Worm (Caenorhabditis elegans) whole organism, early embryonic: ENCODE data around the gene col-131.

Source experiments
- B0310.2 ChIP-seq: sonication (generic microtip); optimal IDR thresholded peaks from 2 replicates; lab custom pipeline; 2016; ENCODE audit warnings: mild to moderate bottlenecking, missing genetic modification characterization, missing compliant biosample characterization
- F13C5.2 ChIP-seq: sonication (generic microtip); optimal IDR thresholded peaks from 2 replicates; lab custom pipeline; 2017; ENCODE audit warnings: mild to moderate bottlenecking, missing genetic modification characterization, inconsistent platforms, missing compliant biosample characterization
- aly-1 ChIP-seq: sonication (generic microtip); optimal IDR thresholded peaks from 2 replicates; lab custom pipeline; 2016; ENCODE audit warnings: missing genetic modification characterization, missing compliant biosample characterization
- ama-1 ChIP-seq: fragments of 150-350 bp; optimal IDR thresholded peaks from 2 replicates; lab custom pipeline; 2014
- ceh-13 ChIP-seq: fragments of 200-800 bp; sonication (Bioruptor generic); optimal IDR thresholded peaks from 2 replicates; lab custom pipeline; 2018; ENCODE audit warnings: mild to moderate bottlenecking, missing genetic modification characterization, missing compliant biosample characterization
- ceh-36 ChIP-seq: sonication (generic microtip); optimal IDR thresholded peaks from 2 replicates; lab custom pipeline; 2016; ENCODE audit warnings: missing genetic modification characterization, inconsistent platforms, missing compliant biosample characterization
- ets-7 ChIP-seq: sonication (generic microtip); optimal IDR thresholded peaks from 2 replicates; lab custom pipeline; 2016; ENCODE audit warnings: missing genotype, missing genetic modification characterization, missing compliant biosample characterization
- flt-1 ChIP-seq: fragments of 200-800 bp; sonication (Bioruptor generic); IDR thresholded peaks from 2 replicates; pipeline ENCODE4 v1.3.6; 2022; ENCODE audit warnings: missing genetic modification characterization, missing compliant biosample characterization
- hmbx-1 ChIP-seq: sonication (generic microtip); optimal IDR thresholded peaks from 2 replicates; lab custom pipeline; 2016; ENCODE audit warnings: mild to moderate bottlenecking, missing genetic modification characterization, missing compliant biosample characterization
- hmg-4 ChIP-seq: fragments of 200-800 bp; sonication (Bioruptor generic); optimal IDR thresholded peaks from 2 replicates; lab custom pipeline; 2018; ENCODE audit warnings: mild to moderate bottlenecking, missing genetic modification characterization, missing compliant biosample characterization
- hnd-1 ChIP-seq: sonication (generic microtip); optimal IDR thresholded peaks from 2 replicates; lab custom pipeline; 2016; ENCODE audit warnings: missing genetic modification characterization, missing compliant biosample characterization
- pes-1 ChIP-seq: fragments of 200-800 bp; sonication (Bioruptor generic); IDR thresholded peaks from 2 replicates; pipeline ENCODE4 v1.3.6; 2022; ENCODE audit warnings: missing genetic modification reagents, missing genetic modification characterization, missing compliant biosample characterization
- scrt-1 ChIP-seq: fragments of 200-800 bp; sonication (Bioruptor generic); IDR thresholded peaks from 2 replicates; pipeline ENCODE4 v1.3.6; 2022; ENCODE audit warnings: missing genetic modification characterization, missing compliant biosample characterization
- sea-1 ChIP-seq: fragments of 200-800 bp; sonication (Bioruptor generic); conservative IDR thresholded peaks from 2 replicates; pipeline ENCODE4 v1.3.6; 2022; ENCODE audit warnings: missing genetic modification characterization, missing compliant biosample characterization
- tbx-11 ChIP-seq: fragments of 200-800 bp; sonication (Bioruptor generic); IDR thresholded peaks from 2 replicates; pipeline ENCODE4 v1.3.6; 2022; ENCODE audit warnings: missing genetic modification characterization, missing compliant biosample characterization
- tbx-37 ChIP-seq: fragments of 200-800 bp; sonication (Bioruptor generic); conservative IDR thresholded peaks from 2 replicates; pipeline ENCODE4 v1.3.6; 2022; ENCODE audit warnings: missing genetic modification reagents, missing genetic modification characterization, missing compliant biosample characterization
- tra-4 ChIP-seq: sonication (generic microtip); optimal IDR thresholded peaks from 2 replicates; lab custom pipeline; 2017; ENCODE audit warnings: missing genetic modification characterization, missing compliant biosample characterization

Gene col-131

DNA sequence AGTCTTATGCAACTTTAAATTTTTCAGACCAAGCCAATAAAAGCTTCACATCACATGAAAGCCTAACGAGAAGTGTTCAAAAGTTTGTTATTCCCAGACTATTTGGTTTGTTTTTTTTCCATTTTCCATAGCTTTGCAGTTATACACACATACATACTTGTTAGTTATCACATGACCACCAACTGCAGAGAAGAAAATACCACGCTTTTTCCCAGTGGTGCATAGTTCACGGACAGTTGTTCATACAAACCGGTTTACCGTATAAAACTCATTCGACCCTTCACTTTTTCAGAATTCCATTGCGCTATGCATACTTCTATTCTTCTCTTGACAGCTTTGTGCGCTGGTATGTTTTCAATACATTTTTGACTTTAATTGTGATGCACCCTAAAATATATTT is 3.4 kb downstream of the col-131 start, which contains the start of gene scl-5:
TSS of gene scl-5 (plus strand) at position 301 of the 400 bp plus-strand sequence.
- TF ChIP-seq hnd-1 (tag; lab: Kevin White, UChicago) (no peak), tbx-11 (GFP tag; lab: Robert Waterston, UW) (no peak), pes-1 (GFP tag; lab: Robert Waterston, UW) (no peak), hmg-4 (GFP tag; lab: Kevin White, UChicago) (no peak), F13C5.2 (tag; lab: Kevin White, UChicago) (no peak)

DNA sequence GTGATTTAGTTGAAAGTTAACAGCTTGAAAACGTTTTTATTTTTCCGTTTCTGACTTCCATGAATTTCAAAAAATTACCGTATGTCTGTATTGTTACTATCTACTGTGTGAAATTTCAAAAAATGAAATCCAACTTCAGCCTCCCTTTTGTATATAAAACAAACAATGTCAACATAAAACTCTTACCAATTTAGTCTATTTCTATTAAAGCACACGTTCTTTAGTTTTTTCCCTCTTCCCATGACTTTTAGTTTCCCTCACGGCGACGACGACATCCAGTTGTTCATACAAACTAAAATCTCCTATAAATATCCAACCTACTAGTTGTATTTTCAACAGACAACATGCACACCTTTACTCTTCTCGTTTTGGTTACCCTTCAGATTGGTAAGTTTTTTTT is 7.8 kb downstream of the col-131 start, which contains the start of gene scl-3:
TSS of gene scl-3 (plus strand) at position 301 of the 400 bp plus-strand sequence.
- TF ChIP-seq ets-7 (tag; lab: Kevin White, UChicago) (no peak), F13C5.2 (tag; lab: Kevin White, UChicago) (no peak), sea-1 (no peak), tbx-11 (GFP tag; lab: Robert Waterston, UW) (no peak), hmg-4 (GFP tag; lab: Kevin White, UChicago) (no peak), pes-1 (GFP tag; lab: Robert Waterston, UW) (no peak), B0310.2 (tag; lab: Kevin White, UChicago) (no peak)

DNA sequence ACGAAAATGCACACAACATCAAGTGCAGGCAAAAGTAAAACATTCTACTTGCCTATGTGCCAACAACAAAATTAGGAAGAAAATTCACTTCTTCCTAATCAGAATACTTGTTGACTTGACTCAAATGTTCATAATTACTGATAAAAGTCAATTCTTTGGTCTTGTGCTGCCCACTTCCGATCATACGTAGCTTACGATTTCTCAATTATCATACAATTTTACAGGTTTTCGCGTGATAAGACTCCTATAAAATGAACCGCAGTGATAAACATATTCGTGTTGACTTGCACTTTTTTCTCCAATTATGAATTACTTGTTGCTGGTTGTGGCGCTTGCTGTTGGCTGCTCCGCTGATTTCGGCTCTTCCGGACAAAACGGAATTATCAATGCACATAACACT is 9.7 kb downstream of the col-131 start, which contains the start of gene scl-2:
TSS of gene scl-2 (plus strand) at position 293 of the 400 bp plus-strand sequence.
- TF ChIP-seq tbx-11 (GFP tag; lab: Robert Waterston, UW), result no peak
- no peak for TF ChIP-seq hmg-4 (GFP tag; lab: Kevin White, UChicago)
- TF ChIP-seq ceh-36 (tag; lab: Kevin White, UChicago), result no peak
- TF ChIP-seq sea-1, result no peak
- no peak for TF ChIP-seq tbx-37 (GFP tag; lab: Robert Waterston, UW)
- TF ChIP-seq ceh-13 (GFP tag; lab: Kevin White, UChicago), result no peak
- no peak for TF ChIP-seq pes-1 (GFP tag; lab: Robert Waterston, UW)
- no peak for TF ChIP-seq scrt-1 (GFP tag; lab: Robert Waterston, UW)
- no peak for TF ChIP-seq hmbx-1
- TF ChIP-seq ets-7 (tag; lab: Kevin White, UChicago), result no peak
- no peak for TF ChIP-seq ama-1 (lab: Kevin White, UChicago)
- TF ChIP-seq F13C5.2 (tag; lab: Kevin White, UChicago), result no peak
- no peak for TF ChIP-seq flt-1 (GFP tag; lab: Robert Waterston, UW)
- TF ChIP-seq aly-1 (tag; lab: Kevin White, UChicago), result no peak
- TF ChIP-seq hnd-1 (tag; lab: Kevin White, UChicago), result no peak
- no peak for TF ChIP-seq tra-4 (tag; lab: Kevin White, UChicago)
- TF ChIP-seq B0310.2 (tag; lab: Kevin White, UChicago), result no peak

DNA sequence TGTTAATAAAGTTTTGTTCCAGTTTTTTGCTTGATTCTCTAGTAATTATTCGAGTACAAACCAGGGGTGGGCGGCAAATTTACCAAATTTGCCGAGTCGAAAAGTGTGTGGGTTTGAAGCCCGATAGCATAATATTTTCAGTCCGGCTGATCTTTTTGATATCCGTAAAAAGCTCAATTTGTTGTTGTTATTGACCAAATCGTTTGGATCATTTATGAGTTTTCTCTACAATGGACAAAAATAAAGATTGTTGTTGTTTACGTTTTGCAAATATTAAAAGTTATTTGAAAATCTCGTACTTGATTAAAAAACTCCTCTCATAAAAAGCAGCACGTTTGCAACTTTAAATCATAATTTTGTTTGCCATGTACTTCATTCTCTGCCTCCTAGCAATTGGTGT is 11.1 kb downstream of the col-131 start, which contains the start of gene scl-1:
TSS of gene scl-1 (plus strand) at position 301 of the 400 bp plus-strand sequence.
- TF ChIP-seq pes-1 (GFP tag; lab: Robert Waterston, UW) (no peak), hnd-1 (tag; lab: Kevin White, UChicago) (no peak), ets-7 (tag; lab: Kevin White, UChicago) (no peak), aly-1 (tag; lab: Kevin White, UChicago) (no peak), ama-1 (lab: Kevin White, UChicago) (no peak), tbx-11 (GFP tag; lab: Robert Waterston, UW) (no peak), B0310.2 (tag; lab: Kevin White, UChicago) (no peak), hmg-4 (GFP tag; lab: Kevin White, UChicago) (no peak), tbx-37 (GFP tag; lab: Robert Waterston, UW) (no peak), ceh-13 (GFP tag; lab: Kevin White, UChicago) (no peak), hmbx-1 (no peak)

DNA sequence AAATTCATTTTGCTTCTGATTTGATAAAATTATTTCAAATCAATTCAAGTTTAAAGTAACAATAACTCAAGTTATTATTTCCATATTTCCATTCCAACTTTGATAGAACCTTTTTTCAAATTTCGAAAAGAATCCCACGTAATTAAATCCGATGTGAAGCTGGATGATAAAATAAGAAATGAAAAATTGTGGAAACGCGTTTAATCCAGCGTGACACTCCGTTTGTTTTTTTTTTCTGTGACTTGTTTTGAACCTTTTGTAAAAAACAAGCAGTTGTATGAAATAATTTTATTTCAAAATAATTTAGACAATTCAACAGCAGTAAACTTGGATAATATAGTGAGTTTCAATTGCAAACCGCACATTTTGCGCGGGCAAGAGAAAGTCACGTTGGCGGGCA is 14.5 kb downstream of the col-131 start, which contains the start of gene F49E11.7:
TSS of gene F49E11.7 (plus strand) at position 301 of the 400 bp plus-strand sequence.
- TF ChIP-seq ceh-13 (GFP tag; lab: Kevin White, UChicago), result no peak
- no peak for TF ChIP-seq ceh-36 (tag; lab: Kevin White, UChicago)
- no peak for TF ChIP-seq pes-1 (GFP tag; lab: Robert Waterston, UW)
- no peak for TF ChIP-seq tra-4 (tag; lab: Kevin White, UChicago)
- no peak for TF ChIP-seq hmbx-1
- no peak for TF ChIP-seq aly-1 (tag; lab: Kevin White, UChicago)
- TF ChIP-seq sea-1, result no peak
- TF ChIP-seq tbx-37 (GFP tag; lab: Robert Waterston, UW), result no peak
- no peak for TF ChIP-seq flt-1 (GFP tag; lab: Robert Waterston, UW)
- TF ChIP-seq F13C5.2 (tag; lab: Kevin White, UChicago), result no peak
- TF ChIP-seq hnd-1 (tag; lab: Kevin White, UChicago), result no peak
- TF ChIP-seq tbx-11 (GFP tag; lab: Robert Waterston, UW), result no peak

DNA sequence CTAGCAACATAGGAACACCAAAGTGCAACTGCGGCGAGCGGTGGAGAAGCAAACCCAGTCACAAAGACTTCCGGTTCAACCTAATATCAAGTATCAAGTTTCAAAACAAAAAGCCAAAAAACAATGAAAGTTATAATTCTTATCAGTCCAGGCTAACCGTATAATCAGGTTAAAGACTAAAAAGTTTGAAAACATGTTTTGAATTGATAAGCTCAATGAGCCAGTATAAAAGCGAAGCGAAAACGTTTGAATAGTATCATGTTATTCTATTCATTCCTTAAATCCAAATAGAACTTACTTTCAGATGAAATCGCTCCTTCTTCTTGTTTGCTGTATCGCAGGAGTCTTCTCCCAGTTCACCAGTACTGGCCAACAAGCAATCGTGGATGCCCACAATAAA is 16.0 kb downstream of the col-131 start, which contains the start of gene scl-11:
TSS of gene scl-11 (plus strand) at position 301 of the 400 bp plus-strand sequence.
- TF ChIP-seq B0310.2 (tag; lab: Kevin White, UChicago) (no peak), ceh-13 (GFP tag; lab: Kevin White, UChicago) (no peak), tra-4 (tag; lab: Kevin White, UChicago) (no peak), flt-1 (GFP tag; lab: Robert Waterston, UW) (no peak), scrt-1 (GFP tag; lab: Robert Waterston, UW) (no peak), aly-1 (tag; lab: Kevin White, UChicago) (no peak), pes-1 (GFP tag; lab: Robert Waterston, UW) (no peak), tbx-11 (GFP tag; lab: Robert Waterston, UW) (no peak), ama-1 (lab: Kevin White, UChicago) (no peak), tbx-37 (GFP tag; lab: Robert Waterston, UW) (no peak), sea-1 (no peak), hnd-1 (tag; lab: Kevin White, UChicago) (no peak)

DNA sequence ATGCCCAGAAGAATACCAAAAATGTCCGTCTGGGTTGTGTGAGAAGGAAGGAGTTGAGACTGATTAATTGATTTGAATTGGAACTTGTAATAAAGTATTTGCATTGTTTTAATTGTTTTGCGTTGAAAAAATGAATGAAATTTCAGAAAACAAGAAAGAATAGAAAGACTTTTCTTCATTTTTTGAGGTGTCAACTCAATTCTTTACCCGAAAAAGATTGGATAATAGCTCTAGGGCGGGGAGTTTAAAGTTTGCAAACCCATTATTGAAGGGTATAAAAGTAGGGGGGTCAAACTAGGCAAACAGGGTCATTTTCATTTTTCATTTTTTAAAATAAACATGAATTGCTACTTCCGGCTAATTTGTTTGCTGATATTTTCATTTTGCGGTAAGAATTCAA is 18.9 kb downstream of the col-131 start, which contains the start of gene scl-10:
TSS of gene scl-10 (plus strand) at position 301 of the 400 bp plus-strand sequence.
- no peak for TF ChIP-seq hnd-1 (tag; lab: Kevin White, UChicago)
- TF ChIP-seq aly-1 (tag; lab: Kevin White, UChicago), result no peak
- no peak for TF ChIP-seq tbx-11 (GFP tag; lab: Robert Waterston, UW)
- TF ChIP-seq ceh-36 (tag; lab: Kevin White, UChicago), result no peak
- no peak for TF ChIP-seq hmbx-1
- no peak for TF ChIP-seq flt-1 (GFP tag; lab: Robert Waterston, UW)
- TF ChIP-seq ets-7 (tag; lab: Kevin White, UChicago), result no peak
- TF ChIP-seq pes-1 (GFP tag; lab: Robert Waterston, UW), result no peak
- TF ChIP-seq B0310.2 (tag; lab: Kevin White, UChicago), result no peak
